Fruit fly (Drosophila melanogaster): ENCODE measurements around the gene Fum3.
A peak's percentile ranks its signal among the peaks of the same experiment; 100 is the strongest.

Fum3 gene

DNA sequence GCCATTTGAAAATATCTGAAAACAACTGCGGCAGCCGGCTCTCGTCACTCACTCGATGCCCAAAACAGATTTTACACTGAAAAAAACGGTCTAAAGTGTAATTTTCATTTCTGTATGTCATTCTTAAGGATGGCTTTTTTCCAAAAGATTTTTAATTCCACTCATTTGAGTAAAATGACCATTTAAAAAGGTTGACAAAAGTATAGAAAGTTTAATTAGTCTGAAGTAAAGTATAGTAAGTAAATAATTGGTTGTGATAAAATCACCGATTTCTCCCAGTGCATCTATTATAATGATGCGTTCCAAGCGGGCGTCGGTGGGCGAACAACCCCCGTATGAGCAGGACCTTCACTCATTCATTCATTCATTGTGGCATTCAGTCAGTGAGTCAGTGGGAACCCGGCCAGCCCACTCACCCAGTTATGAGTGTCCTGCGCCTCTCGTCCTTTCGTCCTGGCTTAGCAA, 43.3 kb downstream of the Fum3 start (continued):
- TF ChIP-seq CG4424 (GFP tag; optimal IDR thresholded peaks at IDR 0.05) (peak; percentile 78), CG34224 (GFP tag; IDR thresholded peaks at IDR 0.05; ENCODE audit: partially characterized antibody) (no peak), grau (tag; optimal IDR thresholded peaks at IDR 0.05) (peak; percentile 65), CG18476 (GFP tag; optimal IDR thresholded peaks at IDR 0.05) (peak; percentile 78), CG14050 (GFP tag; IDR thresholded peaks at IDR 0.05) (peak; percentile 65; the same call in 2 of the 3 replicates), CG6683 (GFP tag; optimal IDR thresholded peaks at IDR 0.05) (peak; percentile 53), CG1529 (GFP tag; optimal IDR thresholded peaks at IDR 0.05) (peak; percentile 45), B-H1 (GFP tag; IDR thresholded peaks at IDR 0.05) (peak; percentile 66), D19A (tag; optimal IDR thresholded peaks at IDR 0.05) (peak; percentile 69), dan (GFP tag; IDR thresholded peaks at IDR 0.05) (no peak; the same call in 1 of the 2 replicates), sima (GFP tag; optimal IDR thresholded peaks at IDR 0.05) (peak; percentile 8), CG17385 (GFP tag; optimal IDR thresholded peaks at IDR 0.05) (peak; percentile 54), CG2116 (GFP tag; optimal IDR thresholded peaks at IDR 0.05) (no peak), nau (GFP tag; optimal IDR thresholded peaks at IDR 0.05) (peak; percentile 67), CG9609 (GFP tag; optimal IDR thresholded peaks at IDR 0.05) (no peak), CG9876 (GFP tag; optimal IDR thresholded peaks at IDR 0.05) (peak; percentile 11), dysf (GFP tag; IDR thresholded peaks at IDR 0.05) (peak; percentile 79), CG2129 (GFP tag; IDR thresholded peaks at IDR 0.05; ENCODE audit: partially characterized antibody) (no peak), salm (tag; optimal IDR thresholded peaks at IDR 0.05) (no peak), D19B (GFP tag; optimal IDR thresholded peaks at IDR 0.05) (no peak), sisA (GFP tag; IDR thresholded peaks at IDR 0.05) (peak; percentile 83), sens (GFP tag) (peak; percentile 98), CG31365 (tag; optimal IDR thresholded peaks at IDR 0.05) (no peak), Dp (GFP tag; optimal IDR thresholded peaks at IDR 0.05) (no peak), so (GFP tag; IDR thresholded peaks at IDR 0.05) (0 out of 3 replicates have a peak, but pooled peaks have one; percentile 82), CG5953 (GFP tag; IDR thresholded peaks at IDR 0.05) (peak; percentile 28; the same call in 1 of the 2 replicates), fd96Cb (tag; optimal IDR thresholded peaks at IDR 0.05) (peak; percentile 83), E2f1 (GFP tag; IDR thresholded peaks at IDR 0.05) (peak; percentile 69), trem (tag; optimal IDR thresholded peaks at IDR 0.05) (peak; percentile 89), ind (GFP tag; optimal IDR thresholded peaks at IDR 0.05) (peak; percentile 66), wdn (GFP tag; IDR thresholded peaks at IDR 0.05) (0 out of 2 replicates have a peak, but pooled peaks have one; percentile 10), Usf (GFP tag; optimal IDR thresholded peaks at IDR 0.05) (peak; percentile 5), ssp (GFP tag; IDR thresholded peaks at IDR 0.05) (peak; percentile 77), Rx (GFP tag; IDR thresholded peaks at IDR 0.05) (peak; percentile 67), cas (GFP tag; IDR thresholded peaks at IDR 0.05) (no peak), shn (GFP tag; optimal IDR thresholded peaks at IDR 0.05) (peak; percentile 35), CG34376 (GFP tag; optimal IDR thresholded peaks at IDR 0.05) (peak; percentile 24), lab (GFP tag; optimal IDR thresholded peaks at IDR 0.05) (peak; percentile 76), Dfd (GFP tag; optimal IDR thresholded peaks at IDR 0.05) (no peak), seq (GFP tag; IDR thresholded peaks at IDR 0.05) (peak; percentile 69), stwl (tag; optimal IDR thresholded peaks at IDR 0.05) (peak; percentile 33), CG30403 (GFP tag; optimal IDR thresholded peaks at IDR 0.05) (peak; percentile 80), zen (tag; optimal IDR thresholded peaks at IDR 0.05) (peak; percentile 88), row (GFP tag; IDR thresholded peaks at IDR 0.05) (peak; percentile 91), ab (GFP tag; optimal IDR thresholded peaks at IDR 0.05) (no peak), Neu2 (GFP tag; optimal IDR thresholded peaks at IDR 0.05; ENCODE audit: borderline replicate concordance) (peak; percentile 15), cg (GFP tag; optimal IDR thresholded peaks at IDR 0.05) (no peak), CkIIα-i1 (GFP tag; IDR thresholded peaks at IDR 0.05) (no peak), Fer1 (GFP tag; optimal IDR thresholded peaks at IDR 0.05) (peak; percentile 81), CG13775 (GFP tag; optimal IDR thresholded peaks at IDR 0.05) (peak; percentile 75), CG31388 (GFP tag; optimal IDR thresholded peaks at IDR 0.05) (peak; percentile 45)

Measured in whole organism, embryonic.